Fruit fly (Drosophila melanogaster): Measurements from ENCODE around the gene CG34165.

CG34165 gene

DNA sequence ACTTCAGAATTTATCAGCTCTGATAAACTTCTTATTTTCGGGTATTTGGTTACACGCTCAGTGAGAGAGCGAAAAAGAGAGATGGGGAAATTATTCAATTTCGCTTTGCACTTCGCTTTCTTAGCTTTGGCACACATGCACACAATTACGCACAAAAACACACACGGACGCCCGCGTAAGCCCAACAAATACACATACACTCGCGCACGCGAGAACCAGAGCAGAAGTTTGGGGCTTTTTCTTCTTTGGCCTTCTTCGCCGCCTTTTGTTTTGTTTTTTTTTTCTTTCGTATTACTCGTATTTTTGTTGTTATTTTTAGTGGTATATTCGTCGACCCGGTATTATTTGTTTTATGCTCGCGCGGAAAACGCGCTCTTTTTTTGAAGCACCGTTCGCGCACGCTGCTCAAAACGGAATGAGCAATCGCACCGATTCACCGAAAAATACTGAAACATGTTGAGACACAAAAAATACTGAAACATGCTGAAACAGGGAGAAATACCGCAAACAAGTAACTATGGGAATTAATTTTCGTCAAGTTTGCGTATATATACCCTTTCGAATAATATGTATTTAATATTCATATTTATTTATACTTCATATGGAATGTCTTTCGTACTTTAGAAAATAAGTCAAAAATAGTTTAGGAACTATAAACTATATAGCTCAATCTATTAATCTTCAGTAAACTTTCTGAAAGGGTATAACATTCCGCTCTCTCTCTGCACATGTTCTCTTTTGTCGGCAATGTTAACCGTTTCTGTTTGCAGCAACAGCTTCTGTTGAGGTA lies 24.4 kb upstream of the CG34165 start, which contains the start of gene osp (continued):
- TF ChIP-seq CG43689 (GFP tag; IDR thresholded peaks at IDR 0.05): peak; percentile 98
- TF ChIP-seq ftz-f1 (GFP tag; optimal IDR thresholded peaks at IDR 0.05): peak; percentile 68
- TF ChIP-seq CG5180 (GFP tag; optimal IDR thresholded peaks at IDR 0.05): peak; percentile 91
- TF ChIP-seq vfl (GFP tag; optimal IDR thresholded peaks at IDR 0.05): peak; percentile 85
- TF ChIP-seq Lhr (GFP tag; optimal IDR thresholded peaks at IDR 0.05): peak; percentile 94
- TF ChIP-seq insv (GFP tag; optimal IDR thresholded peaks at IDR 0.05): peak in 1 of 2 experiments; percentile 43
- no peak for TF ChIP-seq dan (GFP tag; IDR thresholded peaks at IDR 0.05)
- peak; percentile 97 for TF ChIP-seq rib (GFP tag; IDR thresholded peaks at IDR 0.05)
- TF ChIP-seq lilli (GFP tag; optimal IDR thresholded peaks at IDR 0.05): peak; percentile 93
- TF ChIP-seq Adf1 (GFP tag; IDR thresholded peaks at IDR 0.05): peak; percentile 86
- peak in 1 of 2 experiments; percentile 23 for TF ChIP-seq Dfd (GFP tag; optimal IDR thresholded peaks at IDR 0.05)
- TF ChIP-seq MESR4 (GFP tag; optimal IDR thresholded peaks at IDR 0.05): peak; percentile 56
- TF ChIP-seq ci (GFP tag; IDR thresholded peaks at IDR 0.05): peak; percentile 98
- peak; percentile 99 for TF ChIP-seq gce (GFP tag; IDR thresholded peaks at IDR 0.05)
- TF ChIP-seq HHEX (GFP tag; optimal IDR thresholded peaks at IDR 0.05): peak; percentile 97
- TF ChIP-seq CG4424 (GFP tag; optimal IDR thresholded peaks at IDR 0.05): peak; percentile 97
- peak; percentile 98 for TF ChIP-seq CG17385 (GFP tag; optimal IDR thresholded peaks at IDR 0.05)
- peak; percentile 96 for TF ChIP-seq CG2875 (GFP tag; optimal IDR thresholded peaks at IDR 0.05)
- peak; percentile 95 for TF ChIP-seq CG18619 (GFP tag; optimal IDR thresholded peaks at IDR 0.05)
- no peak for TF ChIP-seq hb (GFP tag; IDR thresholded peaks at IDR 0.05; ENCODE audit: partially characterized antibody)
- TF ChIP-seq Ada2b (GFP tag; IDR thresholded peaks at IDR 0.05): peak; percentile 99
- peak; percentile 98 for TF ChIP-seq MBD-R2 (GFP tag; IDR thresholded peaks at IDR 0.05)
- TF ChIP-seq CG32532 (GFP tag; IDR thresholded peaks at IDR 0.05): peak; percentile 99
- TF ChIP-seq tna (GFP tag; IDR thresholded peaks at IDR 0.05; ENCODE audit: partially characterized antibody): peak; percentile 45; the same call in 1 of the 2 replicates
- TF ChIP-seq nerfin-1 (tag; optimal IDR thresholded peaks at IDR 0.05): peak; percentile 98
- peak; percentile 95 for TF ChIP-seq CG12155 (GFP tag; optimal IDR thresholded peaks at IDR 0.05)
- TF ChIP-seq Drgx (GFP tag; IDR thresholded peaks at IDR 0.05): peak; percentile 99
- peak; percentile 91 for TF ChIP-seq mirr (GFP tag; optimal IDR thresholded peaks at IDR 0.05)
- peak; percentile 99 for TF ChIP-seq CG18599 (GFP tag; optimal IDR thresholded peaks at IDR 0.05)
- no peak for TF ChIP-seq Tbp (GFP tag; optimal IDR thresholded peaks at IDR 0.05)
- peak; percentile 100 for TF ChIP-seq row (GFP tag; IDR thresholded peaks at IDR 0.05)
- peak; percentile 97 for TF ChIP-seq az2 (GFP tag; optimal IDR thresholded peaks at IDR 0.05)
- TF ChIP-seq ind (GFP tag; optimal IDR thresholded peaks at IDR 0.05): peak; percentile 96
- TF ChIP-seq CG7928 (GFP tag; optimal IDR thresholded peaks at IDR 0.05): peak; percentile 74
- peak; percentile 78 for TF ChIP-seq grn (GFP tag; optimal IDR thresholded peaks at IDR 0.05)
- peak; percentile 99 for TF ChIP-seq so (GFP tag; IDR thresholded peaks at IDR 0.05)
- peak; percentile 98 for TF ChIP-seq CG11456 (GFP tag; IDR thresholded peaks at IDR 0.05)
- TF ChIP-seq CHES-1-like (GFP tag; optimal IDR thresholded peaks at IDR 0.05): peak; percentile 58
- peak; percentile 97 for TF ChIP-seq zen (tag; optimal IDR thresholded peaks at IDR 0.05)
- TF ChIP-seq CG4328 (GFP tag; optimal IDR thresholded peaks at IDR 0.05): peak; percentile 81
- peak; percentile 42 for TF ChIP-seq CG8944 (GFP tag; optimal IDR thresholded peaks at IDR 0.05)
- peak; percentile 99 for TF ChIP-seq dmrt11E (tag; optimal IDR thresholded peaks at IDR 0.05)
- peak; percentile 97 for TF ChIP-seq CG6813 (GFP tag; optimal IDR thresholded peaks at IDR 0.05)
- TF ChIP-seq zfh1 (GFP tag; IDR thresholded peaks at IDR 0.05): peak; percentile 98
- peak; percentile 95 for TF ChIP-seq CG9215 (GFP tag; IDR thresholded peaks at IDR 0.05)
- peak; percentile 99 for TF ChIP-seq Ptx1 (GFP tag; IDR thresholded peaks at IDR 0.05)
- peak; percentile 96 for TF ChIP-seq twi (tag; optimal IDR thresholded peaks at IDR 0.05)
- TF ChIP-seq fd102C (GFP tag; optimal IDR thresholded peaks at IDR 0.05): peak; percentile 66
- TF ChIP-seq CG1647 (GFP tag; optimal IDR thresholded peaks at IDR 0.05): peak; percentile 82

All from whole organism, embryonic.